Worm (Caenorhabditis elegans) whole organism, L1 larva: ENCODE results near the gene gst-44.
"Not testable (repeated sequence)": the region's sequence is repeated elsewhere in the genome, so short reads cannot be mapped to it uniquely, and the experiment has no call there.

ENCODE experiments used
- C16A3.4 ChIP-seq: fragments of 150-350 bp; optimal IDR thresholded peaks from 2 replicates; lab custom pipeline; 2014; ENCODE audit warnings: missing biosample characterization, missing genetic modification characterization
- C34B4.2 ChIP-seq: sonication (generic microtip); optimal IDR thresholded peaks from 2 replicates; lab custom pipeline; 2017; ENCODE audit warnings: mild to moderate bottlenecking, missing genetic modification characterization, missing compliant biosample characterization
- F16B12.6 ChIP-seq: fragments of 150-350 bp; optimal IDR thresholded peaks from 2 replicates; lab custom pipeline; 2014; ENCODE audit warnings: missing biosample characterization, missing genetic modification characterization
- aha-1 ChIP-seq: fragments of 150-350 bp; optimal IDR thresholded peaks from 2 replicates; lab custom pipeline; 2014; ENCODE audit warnings: missing biosample characterization, missing genetic modification characterization
- alr-1 ChIP-seq: fragments of 200-800 bp; sonication (Bioruptor generic); optimal IDR thresholded peaks from 2 replicates; lab custom pipeline; 2018; ENCODE audit warnings: borderline replicate concordance, mild to moderate bottlenecking, missing genetic modification characterization, missing compliant biosample characterization
- ama-1 ChIP-seq: fragments of 150-350 bp; optimal IDR thresholded peaks from 2 replicates; lab custom pipeline; 2014
- blmp-1 ChIP-seq: fragments of 150-350 bp; optimal IDR thresholded peaks from 2 replicates; lab custom pipeline; 2014; ENCODE audit warnings: missing biosample characterization, missing genetic modification characterization
- ceh-82 ChIP-seq, 3 experiments: fragments of 150-350 bp in 1 of 3; sonication (generic microtip) in 2 of 3; optimal IDR thresholded peaks; 2 replicates each; lab custom pipeline; 2014 to 2017; ENCODE audit warnings: missing biosample characterization in 3 of 3, missing genetic modification characterization in 3 of 3
- dsc-1 ChIP-seq: sonication (generic microtip); optimal IDR thresholded peaks from 2 replicates; lab custom pipeline; 2016; ENCODE audit warnings: mild to moderate bottlenecking, missing genetic modification characterization, missing compliant biosample characterization
- efl-1 ChIP-seq, 4 experiments: fragments of 150-350 bp; optimal IDR thresholded peaks in 3 of 4; peaks in 1 of 4; 1 replicate in 1 of 4; 2 replicates in 3 of 4; lab custom pipeline; 2014; ENCODE audit warnings: missing biosample characterization in 2 of 4, missing genetic modification characterization in 2 of 4, missing genetic modification reagents in 2 of 4
- efl-3 ChIP-seq: fragments of 200-800 bp; sonication (Bioruptor generic); optimal IDR thresholded peaks from 2 replicates; lab custom pipeline; 2018; ENCODE audit warnings: mild to moderate bottlenecking, missing genetic modification characterization, missing compliant biosample characterization
- elt-3 ChIP-seq, 6 experiments: fragments of 150-350 bp in 1 of 6; sonication (generic microtip); optimal IDR thresholded peaks; 2 replicates each; lab custom pipeline; 2017 to 2018; ENCODE audit warnings: missing biosample characterization in 6 of 6, missing genetic modification characterization in 6 of 6, inconsistent platforms in 1 of 6
- fkh-4 ChIP-seq: sonication (generic microtip); optimal IDR thresholded peaks from 2 replicates; lab custom pipeline; 2016; ENCODE audit warnings: missing compliant biosample characterization, missing genetic modification characterization, borderline replicate concordance
- grh-1 ChIP-seq: fragments of 200-800 bp; sonication (Bioruptor generic); IDR thresholded peaks from 2 replicates; pipeline ENCODE4 v1.3.6; 2022; ENCODE audit warnings: missing genetic modification reagents, missing genetic modification characterization, missing compliant biosample characterization
- hlh-17 ChIP-seq: fragments of 200-800 bp; sonication (Bioruptor generic); optimal IDR thresholded peaks from 2 replicates; lab custom pipeline; 2018; ENCODE audit warnings: missing genetic modification characterization, mild to moderate bottlenecking, missing compliant biosample characterization, moderate library complexity, borderline replicate concordance
- hlh-4 ChIP-seq: sonication (generic microtip); optimal IDR thresholded peaks from 2 replicates; lab custom pipeline; 2016; ENCODE audit warnings: mild to moderate bottlenecking, missing genetic modification characterization, missing compliant biosample characterization
- isw-1 ChIP-seq: fragments of 200-800 bp; sonication (Bioruptor generic); IDR thresholded peaks from 2 replicates; pipeline ENCODE4 v1.3.6; 2022; ENCODE audit warnings: missing genetic modification characterization, missing compliant biosample characterization
- lin-13 ChIP-seq: fragments of 150-350 bp; optimal IDR thresholded peaks from 2 replicates; lab custom pipeline; 2014; ENCODE audit warnings: missing biosample characterization, missing genetic modification reagents, missing genetic modification characterization
- lin-14 ChIP-seq: fragments of 200-800 bp; sonication (Bioruptor generic); optimal IDR thresholded peaks from 2 replicates; lab custom pipeline; 2018; ENCODE audit warnings: mild to moderate bottlenecking, missing genetic modification characterization, moderate library complexity, missing compliant biosample characterization
- lin-15B ChIP-seq: fragments of 150-350 bp; sonication (generic microtip); optimal IDR thresholded peaks from 3 replicates; lab custom pipeline; 2014; ENCODE audit warnings: missing biosample characterization, missing genetic modification characterization
- lin-39 ChIP-seq: fragments of 150-350 bp; optimal IDR thresholded peaks from 2 replicates; lab custom pipeline; 2014; ENCODE audit warnings: missing biosample characterization, missing genetic modification reagents, missing genetic modification characterization
- lir-3 ChIP-seq: sonication (generic microtip); optimal IDR thresholded peaks from 2 replicates; lab custom pipeline; 2016; ENCODE audit warnings: mild to moderate bottlenecking, missing genetic modification characterization, moderate library complexity, missing compliant biosample characterization; ENCODE audit not compliant: poor library complexity
- mab-9 ChIP-seq: fragments of 200-800 bp; sonication (Bioruptor generic); IDR thresholded peaks from 2 replicates; pipeline ENCODE4 v1.3.6; 2022; ENCODE audit warnings: missing genetic modification reagents, missing genetic modification characterization, missing compliant biosample characterization
- mep-1 ChIP-seq: fragments of 150-350 bp; optimal IDR thresholded peaks from 2 replicates; lab custom pipeline; 2014; ENCODE audit warnings: missing biosample characterization, missing genetic modification characterization
- nhr-11 ChIP-seq: fragments of 150-350 bp; optimal IDR thresholded peaks from 2 replicates; lab custom pipeline; 2014; ENCODE audit warnings: missing biosample characterization, missing genetic modification characterization
- nhr-12 ChIP-seq: sonication (generic microtip); optimal IDR thresholded peaks from 2 replicates; lab custom pipeline; 2017; ENCODE audit warnings: missing biosample characterization, missing genetic modification characterization
- nhr-20 ChIP-seq: sonication (generic microtip); optimal IDR thresholded peaks from 2 replicates; lab custom pipeline; 2016; ENCODE audit warnings: mild to moderate bottlenecking, missing genetic modification characterization, missing compliant biosample characterization
- nhr-76 ChIP-seq: sonication (generic microtip); optimal IDR thresholded peaks from 2 replicates; lab custom pipeline; 2017; ENCODE audit warnings: missing biosample characterization, missing genetic modification characterization
- pqm-1 ChIP-seq: sonication (generic microtip); optimal IDR thresholded peaks from 3 replicates; lab custom pipeline; 2017; ENCODE audit warnings: missing biosample characterization, missing genetic modification characterization
- sox-4 ChIP-seq: sonication (generic microtip); optimal IDR thresholded peaks from 2 replicates; lab custom pipeline; 2016; ENCODE audit warnings: missing genetic modification characterization, missing compliant biosample characterization
- sptf-1 ChIP-seq: fragments of 150-350 bp; optimal IDR thresholded peaks from 2 replicates; lab custom pipeline; 2014; ENCODE audit warnings: missing biosample characterization, missing genetic modification characterization
- tbx-2 ChIP-seq: sonication (generic microtip); optimal IDR thresholded peaks from 2 replicates; lab custom pipeline; 2016; ENCODE audit warnings: missing genetic modification characterization, missing compliant biosample characterization
- unc-86 ChIP-seq: sonication (generic microtip); optimal IDR thresholded peaks from 2 replicates; lab custom pipeline; 2016; ENCODE audit warnings: missing genetic modification characterization, missing compliant biosample characterization
- unc-98 ChIP-seq: fragments of 200-800 bp; sonication (Bioruptor generic); IDR thresholded peaks from 2 replicates; pipeline ENCODE4 v1.3.6; 2022; ENCODE audit warnings: missing genetic modification characterization, missing compliant biosample characterization
- vab-15 ChIP-seq: sonication (generic microtip); optimal IDR thresholded peaks from 2 replicates; lab custom pipeline; 2017; ENCODE audit warnings: missing genotype, mild to moderate bottlenecking, missing genetic modification characterization, missing compliant biosample characterization
- zip-4 ChIP-seq: fragments of 200-800 bp; sonication (Bioruptor generic); optimal IDR thresholded peaks from 2 replicates; lab custom pipeline; 2018; ENCODE audit warnings: mild to moderate bottlenecking, missing genetic modification characterization, moderate library complexity, missing compliant biosample characterization
- ztf-11 ChIP-seq, 2 experiments: sonication (generic microtip); optimal IDR thresholded peaks; 2 replicates each; lab custom pipeline; 2016 to 2017; ENCODE audit warnings: missing genetic modification characterization in 2 of 2, missing biosample characterization in 1 of 2, missing compliant biosample characterization in 1 of 2

The gst-44 gene

ce11 chrV:16377849-16378248 lies 12.8 kb upstream of the gst-44 start, which contains the start of gene F13A7.1:
F13A7.1 (minus strand) TSS chrV:16377949.
- TF ChIP-seq grh-1 (GFP tag; lab: Robert Waterston, UW) (no peak), nhr-20 (tag; lab: Kevin White, UChicago) (no peak), C34B4.2 (tag; lab: Kevin White, UChicago) (no peak), lin-14 (GFP tag; lab: Kevin White, UChicago) (no peak), lir-3 (no peak), efl-3 (GFP tag; lab: Kevin White, UChicago) (no peak), unc-98 (GFP tag; lab: Robert Waterston, UW) (no peak), mep-1 (tag; lab: Kevin White, UChicago) (no peak), aha-1 (tag; lab: Kevin White, UChicago) (no peak)

- TF ChIP-seq pqm-1 (tag; lab: Kevin White, UChicago) (no peak), fkh-4 (no peak), vab-15 (tag; lab: Kevin White, UChicago) (no peak), nhr-11 (no peak), unc-86 (tag; lab: Kevin White, UChicago) (no peak), blmp-1 (tag; lab: Kevin White, UChicago) (no peak), elt-3 (tag; optimal IDR thresholded peaks at IDR 0.05; lab: Kevin White, UChicago) (no peak), efl-1 (optimal IDR thresholded peaks at IDR 0.05; lab: Kevin White, UChicago) (no peak), efl-1 (GFP tag; optimal IDR thresholded peaks at IDR 0.05 in 1 of 2; lab: Kevin White, UChicago) (peak in 1 of 2 experiments; percentile 58)
Observed at ce11 chrV:16382949-16383348, 7.7 kb upstream of the gst-44 start.

- not testable (repeated sequence) for TF ChIP-seq sptf-1 (tag; lab: Kevin White, UChicago); ceh-82 (tag; optimal IDR thresholded peaks at IDR 0.05; lab: Kevin White, UChicago); tbx-2 (tag; lab: Kevin White, UChicago)
Observed at ce11 chrV:16383729-16384128, 7.0 kb upstream of the gst-44 start, which contains the start of gene F13A7.7. F13A7.7 (minus strand) TSS chrV:16383829.

ce11 chrV:16388268-16388667 lies 2.4 kb upstream of the gst-44 start, which contains the start of gene sri-65:
sri-65 (minus strand) TSS chrV:16388368.
- no peak for TF ChIP-seq F16B12.6 (tag; lab: Kevin White, UChicago)
- peak; percentile 88 for TF ChIP-seq hlh-4 (tag; lab: Kevin White, UChicago)
- TF ChIP-seq, all 84 proteins: peak for 1

ce11 chrV:16393728-16394127 lies 3.0 kb downstream of the gst-44 start, which contains the start of gene srd-63:
srd-63 (minus strand) TSS chrV:16393828.
- TF ChIP-seq hlh-17 (GFP tag; lab: Kevin White, UChicago): no peak
- no peak for TF ChIP-seq sox-4 (tag; lab: Kevin White, UChicago)
- no peak for TF ChIP-seq dsc-1 (tag; lab: Kevin White, UChicago)
- no peak for TF ChIP-seq lin-15B (tag; lab: Kevin White, UChicago)
- no peak for TF ChIP-seq C34B4.2 (tag; lab: Kevin White, UChicago)
- TF ChIP-seq lin-13 (GFP tag; lab: Kevin White, UChicago): no peak
- TF ChIP-seq blmp-1 (tag; lab: Kevin White, UChicago): no peak
- TF ChIP-seq C16A3.4: no peak
- no peak for TF ChIP-seq lin-39 (tag; lab: Kevin White, UChicago)
- TF ChIP-seq ztf-11 (tag; optimal IDR thresholded peaks at IDR 0.05; lab: Kevin White, UChicago): no peak
- TF ChIP-seq nhr-76 (tag; lab: Kevin White, UChicago): no peak
- TF ChIP-seq ama-1 (lab: Kevin White, UChicago): no peak
- TF ChIP-seq nhr-12 (tag; lab: Kevin White, UChicago): no peak
- TF ChIP-seq mab-9 (GFP tag; lab: Robert Waterston, UW): no peak
- TF ChIP-seq isw-1 (GFP tag; lab: Robert Waterston, UW): no peak
- TF ChIP-seq alr-1 (tag; lab: Kevin White, UChicago): no peak
- no peak for TF ChIP-seq zip-4 (GFP tag; lab: Kevin White, UChicago)
- no peak for TF ChIP-seq sptf-1 (tag; lab: Kevin White, UChicago)
